Fruit fly (Drosophila melanogaster) whole organism, embryonic: ENCODE results near the gene CG7991.

Source experiments
- Antp ChIP-seq: fragments of 200-800 bp; sonication (Bioruptor generic); optimal IDR thresholded peaks from 3 replicates; lab custom pipeline; 2016; ENCODE audit warnings: missing biosample characterization, missing genetic modification characterization
- B-H1 ChIP-seq: fragments of 200-800 bp; sonication (Bioruptor generic); IDR thresholded peaks from 3 replicates; pipeline ENCODE4 v1.3.6; 2022; ENCODE audit warnings: missing biosample characterization, missing genetic modification characterization
- C15 ChIP-seq: fragments of 200-800 bp; sonication (Bioruptor generic); IDR thresholded peaks from 3 replicates; pipeline ENCODE4 v1.3.6; 2022; ENCODE audit warnings: missing biosample characterization, missing genetic modification characterization
- CG10274 ChIP-seq: fragments of 200-800 bp; sonication (Bioruptor generic); optimal IDR thresholded peaks from 3 replicates; lab custom pipeline; 2017; ENCODE audit warnings: missing biosample characterization, mild to moderate bottlenecking, missing genetic modification characterization
- CG10959 ChIP-seq: fragments of 200-800 bp; sonication (Bioruptor generic); IDR thresholded peaks from 2 replicates; pipeline ENCODE4 v1.3.6; 2022; ENCODE audit warnings: missing biosample characterization, missing genetic modification characterization
- CG11247 ChIP-seq: fragments of 200-800 bp; sonication (Bioruptor generic); IDR thresholded peaks from 2 replicates; pipeline ENCODE4 v1.3.6; 2022; ENCODE audit warnings: missing biosample characterization, missing genetic modification characterization
- CG12942 ChIP-seq: fragments of 200-800 bp; sonication (Bioruptor generic); optimal IDR thresholded peaks from 3 replicates; lab custom pipeline; 2016; ENCODE audit warnings: missing biosample characterization, missing genetic modification characterization
- CG13287 ChIP-seq: fragments of 200-800 bp; sonication (Bioruptor generic); IDR thresholded peaks from 2 replicates; pipeline ENCODE4 v1.3.6; 2022; ENCODE audit warnings: missing biosample characterization, missing genetic modification characterization; ENCODE audit not compliant: partially characterized antibody
- CG13296 ChIP-seq: fragments of 200-800 bp; sonication (Bioruptor generic); optimal IDR thresholded peaks from 3 replicates; lab custom pipeline; 2018; ENCODE audit warnings: missing biosample characterization, mild to moderate bottlenecking, missing genetic modification characterization
- CG14014 ChIP-seq: fragments of 200-800 bp; sonication (Bioruptor generic); IDR thresholded peaks from 2 replicates; pipeline ENCODE4 v1.3.6; 2022; ENCODE audit warnings: missing biosample characterization, missing genetic modification characterization
- CG15269 ChIP-seq: fragments of 200-800 bp; sonication (Bioruptor generic); optimal IDR thresholded peaks from 2 replicates; lab custom pipeline; 2018; ENCODE audit warnings: missing biosample characterization, mild to moderate bottlenecking, missing genetic modification characterization, moderate library complexity
- CG15696 ChIP-seq: fragments of 200-800 bp; sonication (Bioruptor generic); optimal IDR thresholded peaks from 2 replicates; lab custom pipeline; 2019; ENCODE audit warnings: missing biosample characterization, mild to moderate bottlenecking, missing genetic modification characterization, moderate library complexity
- CG17359 ChIP-seq: fragments of 200-800 bp; sonication (Bioruptor generic); optimal IDR thresholded peaks from 3 replicates; lab custom pipeline; 2018; ENCODE audit warnings: missing biosample characterization, mild to moderate bottlenecking, missing genetic modification characterization, moderate library complexity
- CG17829 ChIP-seq: fragments of 200-800 bp; optimal IDR thresholded peaks from 2 replicates; lab custom pipeline; 2019; ENCODE audit warnings: missing biosample characterization, mild to moderate bottlenecking, missing genetic modification characterization, moderate library complexity
- CG1792 ChIP-seq: fragments of 200-800 bp; sonication (Bioruptor generic); optimal IDR thresholded peaks from 2 replicates; lab custom pipeline; 2016; ENCODE audit warnings: missing biosample characterization, missing genetic modification characterization
- CG31365 ChIP-seq: fragments of 200-800 bp; sonication (Bioruptor generic); optimal IDR thresholded peaks from 2 replicates; lab custom pipeline; 2018; ENCODE audit warnings: missing biosample characterization, mild to moderate bottlenecking, missing genetic modification characterization
- CG4328 ChIP-seq: fragments of 200-800 bp; sonication (Bioruptor generic); optimal IDR thresholded peaks from 3 replicates; lab custom pipeline; 2017; ENCODE audit warnings: missing biosample characterization, missing genetic modification reagents, missing genetic modification characterization
- CG43689 ChIP-seq: fragments of 200-800 bp; sonication (Bioruptor generic); IDR thresholded peaks from 2 replicates; pipeline ENCODE4 v1.3.6; 2022; ENCODE audit warnings: missing biosample characterization, missing genetic modification characterization
- CG4404 ChIP-seq: fragments of 200-800 bp; sonication (Bioruptor generic); IDR thresholded peaks from 2 replicates; pipeline ENCODE4 v1.3.6; 2022; ENCODE audit warnings: missing biosample characterization, missing genetic modification characterization
- CG6689 ChIP-seq: fragments of 200-800 bp; sonication (Bioruptor generic); IDR thresholded peaks from 2 replicates; pipeline ENCODE4 v1.3.6; 2022; ENCODE audit warnings: missing biosample characterization, missing genetic modification characterization
- CG6765 ChIP-seq: fragments of 200-800 bp; sonication (Bioruptor generic); optimal IDR thresholded peaks from 3 replicates; lab custom pipeline; 2017; ENCODE audit warnings: missing biosample characterization, mild to moderate bottlenecking, missing genetic modification characterization
- CG6813 ChIP-seq: fragments of 200-800 bp; sonication (Bioruptor generic); optimal IDR thresholded peaks from 2 replicates; lab custom pipeline; 2017; ENCODE audit warnings: missing biosample characterization, missing genetic modification characterization, mild to moderate bottlenecking, moderate library complexity, missing genetic modification reagents
- CG8924 ChIP-seq: fragments of 200-800 bp; optimal IDR thresholded peaks from 3 replicates; lab custom pipeline; 2019; ENCODE audit warnings: missing biosample characterization, mild to moderate bottlenecking, missing genetic modification characterization, moderate library complexity
- Deaf1 ChIP-seq: fragments of 200-800 bp; optimal IDR thresholded peaks from 3 replicates; lab custom pipeline; 2019; ENCODE audit warnings: missing biosample characterization, mild to moderate bottlenecking, missing genetic modification characterization, moderate library complexity
- Dp ChIP-seq: fragments of 200-800 bp; sonication (Bioruptor generic); optimal IDR thresholded peaks from 2 replicates; lab custom pipeline; 2018; ENCODE audit warnings: missing biosample characterization, mild to moderate bottlenecking, missing genetic modification characterization, moderate library complexity
- E2f2 ChIP-seq: fragments of 200-800 bp; sonication (Bioruptor generic); IDR thresholded peaks from 2 replicates; pipeline ENCODE4 v1.3.6; 2022; ENCODE audit warnings: missing biosample characterization, missing genetic modification characterization
- Elba2 ChIP-seq: fragments of 200-800 bp; sonication (Bioruptor generic); optimal IDR thresholded peaks from 3 replicates; lab custom pipeline; 2016; ENCODE audit warnings: missing biosample characterization, missing genetic modification characterization
- HHEX ChIP-seq: fragments of 200-800 bp; sonication (Bioruptor generic); optimal IDR thresholded peaks from 3 replicates; lab custom pipeline; 2017; ENCODE audit warnings: missing biosample characterization, mild to moderate bottlenecking, missing genetic modification characterization, missing genetic modification reagents
- Hand ChIP-seq: fragments of 200-800 bp; sonication (Bioruptor generic); optimal IDR thresholded peaks from 2 replicates; lab custom pipeline; 2017; ENCODE audit warnings: mild to moderate bottlenecking, missing biosample characterization, missing genetic modification reagents, missing genetic modification characterization
- Kr ChIP-seq: fragments of 200-800 bp; sonication (Bioruptor generic); optimal IDR thresholded peaks from 2 replicates; lab custom pipeline; 2017; ENCODE audit warnings: missing biosample characterization, mild to moderate bottlenecking, missing genetic modification characterization
- MBD-R2 ChIP-seq: fragments of 200-800 bp; sonication (Bioruptor generic); IDR thresholded peaks from 2 replicates; pipeline ENCODE4 v1.3.6; 2022; ENCODE audit warnings: missing biosample characterization, missing genetic modification characterization
- Mad ChIP-seq: fragments of 200-800 bp; sonication (Bioruptor generic); optimal IDR thresholded peaks from 2 replicates; lab custom pipeline; 2016; ENCODE audit warnings: missing biosample characterization, missing genetic modification characterization
- Poxn ChIP-seq: fragments of 200-800 bp; sonication (Bioruptor generic); IDR thresholded peaks from 2 replicates; pipeline ENCODE4 v1.3.6; 2022; ENCODE audit warnings: missing biosample characterization, missing genetic modification characterization
- Scr ChIP-seq: fragments of 200-800 bp; sonication (Bioruptor generic); IDR thresholded peaks from 2 replicates; pipeline ENCODE4 v1.3.6; 2022; ENCODE audit warnings: missing biosample characterization, missing genetic modification characterization; ENCODE audit not compliant: partially characterized antibody
- Six4 ChIP-seq: fragments of 200-800 bp; sonication (Bioruptor generic); optimal IDR thresholded peaks from 2 replicates; lab custom pipeline; 2016; ENCODE audit warnings: missing biosample characterization, missing genetic modification characterization
- Taf1 ChIP-seq: fragments of 200-800 bp; sonication (Bioruptor generic); IDR thresholded peaks from 2 replicates; pipeline ENCODE4 v1.3.6; 2022; ENCODE audit warnings: missing biosample characterization, missing genetic modification characterization
- Trl ChIP-seq, 3 experiments: fragments of >200 bp in 2 of 3; fragments of 200-800 bp in 1 of 3; sonication (Bioruptor generic) in 1 of 3; optimal IDR thresholded peaks; 2 replicates in 1 of 3; 3 replicates in 2 of 3; lab custom pipeline; 2016 to 2017; ENCODE audit warnings: missing biosample characterization in 1 of 3, missing genetic modification characterization in 1 of 3
- Xrp1 ChIP-seq: fragments of 200-800 bp; sonication (Bioruptor generic); IDR thresholded peaks from 2 replicates; pipeline ENCODE4 v1.3.6; 2022; ENCODE audit warnings: missing biosample characterization, missing genetic modification characterization
- croc ChIP-seq: fragments of 200-800 bp; sonication (Bioruptor generic); conservative IDR thresholded peaks from 3 replicates; pipeline ENCODE4 v1.3.6; 2022; ENCODE audit warnings: missing biosample characterization, missing genetic modification characterization
- dan ChIP-seq: fragments of 200-800 bp; sonication (Bioruptor generic); IDR thresholded peaks from 2 replicates; pipeline ENCODE4 v1.3.6; 2022; ENCODE audit warnings: missing biosample characterization, missing genetic modification characterization
- h ChIP-seq: fragments of >200 bp; optimal IDR thresholded peaks from 2 replicates; lab custom pipeline; 2017
- hkb ChIP-seq, 2 experiments: fragments of 200-800 bp in 1 of 2; fragments of >200 bp in 1 of 2; sonication (Bioruptor generic) in 1 of 2; IDR thresholded peaks in 1 of 2; optimal IDR thresholded peaks in 1 of 2; 2 replicates each; pipeline versions ENCODE4 v1.3.6 to Lab custom; 2017 to 2022; ENCODE audit warnings: missing biosample characterization in 1 of 2, missing genetic modification characterization in 1 of 2
- lbe ChIP-seq: fragments of 200-800 bp; sonication (Bioruptor generic); optimal IDR thresholded peaks from 2 replicates; lab custom pipeline; 2016; ENCODE audit warnings: missing biosample characterization, mild to moderate bottlenecking, missing genetic modification characterization
- luna ChIP-seq: fragments of 200-800 bp; sonication (Bioruptor generic); optimal IDR thresholded peaks from 2 replicates; lab custom pipeline; 2016; ENCODE audit warnings: missing biosample characterization, missing genetic modification characterization
- maf-S ChIP-seq: fragments of 200-800 bp; sonication (Bioruptor generic); optimal IDR thresholded peaks from 2 replicates; lab custom pipeline; 2016; ENCODE audit warnings: missing biosample characterization, missing genetic modification characterization
- mirr ChIP-seq: fragments of 200-800 bp; sonication (Bioruptor generic); optimal IDR thresholded peaks from 3 replicates; lab custom pipeline; 2018; ENCODE audit warnings: missing biosample characterization, mild to moderate bottlenecking, missing genetic modification characterization
- otp ChIP-seq: fragments of 200-800 bp; sonication (Bioruptor generic); IDR thresholded peaks from 3 replicates; pipeline ENCODE4, ENCODE4 v1.3.6; 2022; ENCODE audit warnings: missing biosample characterization, missing genetic modification characterization
- pnt ChIP-seq: fragments of 200-800 bp; sonication (Bioruptor generic); optimal IDR thresholded peaks from 3 replicates; lab custom pipeline; 2016; ENCODE audit warnings: missing biosample characterization, missing genetic modification characterization
- scrt ChIP-seq: fragments of 200-800 bp; sonication (Bioruptor generic); optimal IDR thresholded peaks from 2 replicates; lab custom pipeline; 2018; ENCODE audit warnings: missing biosample characterization, mild to moderate bottlenecking, missing genetic modification characterization, moderate library complexity
- seq ChIP-seq: fragments of 200-800 bp; sonication (Bioruptor generic); IDR thresholded peaks from 2 replicates; pipeline ENCODE4 v1.3.6; 2022; ENCODE audit warnings: missing biosample characterization, missing genetic modification characterization
- tgo ChIP-seq: fragments of 200-800 bp; sonication (Bioruptor generic); IDR thresholded peaks from 3 replicates; pipeline ENCODE4 v1.3.6; 2022; ENCODE audit warnings: missing biosample characterization, missing genetic modification characterization

Gene CG7991

DNA sequence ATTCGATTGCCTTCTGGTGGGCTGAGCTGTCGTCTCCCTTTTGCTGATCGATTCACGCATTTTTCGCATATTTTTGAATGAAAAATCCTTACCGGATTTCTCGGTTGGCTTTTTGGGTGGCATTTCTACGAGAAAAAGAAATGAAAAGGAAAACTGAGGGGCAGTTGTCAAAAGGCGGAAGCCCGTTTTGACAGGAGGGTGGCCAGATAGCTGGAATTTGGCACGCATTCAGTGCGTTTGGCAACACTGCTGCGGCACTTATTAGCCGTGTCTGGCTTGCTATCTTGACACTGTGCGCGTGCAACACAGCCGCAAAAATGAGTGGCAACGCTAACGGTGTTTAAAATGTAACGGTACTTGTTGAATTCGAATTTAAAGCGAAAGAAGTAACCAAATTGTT lies 6.0 kb upstream of the CG7991 start, which contains the start of gene RpL23A (continued):
- TF ChIP-seq seq, result peak; percentile 86
- TF ChIP-seq tgo (GFP tag; lab: Robert Waterston, UW), result peak; percentile 90
- peak; percentile 55 for TF ChIP-seq Kr
- peak; percentile 90 for TF ChIP-seq E2f2 (GFP tag; lab: Robert Waterston, UW)
- peak; percentile 65 for TF ChIP-seq CG13287 (GFP tag; lab: Robert Waterston, UW)
- TF ChIP-seq pnt, result peak; percentile 90
- peak; percentile 63 for TF ChIP-seq Poxn
- TF ChIP-seq mirr (GFP tag; lab: Kevin White, UChicago), result peak; percentile 98
- peak; percentile 83 for TF ChIP-seq CG4404 (GFP tag; lab: Robert Waterston, UW)
- TF ChIP-seq luna (GFP tag; lab: Kevin White, UChicago), result peak; percentile 96
- TF ChIP-seq Xrp1 (GFP tag; lab: Robert Waterston, UW), result peak; percentile 78
- peak; percentile 96 for TF ChIP-seq otp
- peak; percentile 90 for TF ChIP-seq CG43689 (GFP tag; lab: Robert Waterston, UW)
- TF ChIP-seq CG15269 (tag; lab: Kevin White, UChicago), result peak; percentile 86
- TF ChIP-seq Elba2, result peak; percentile 72
- TF ChIP-seq Hand (GFP tag; lab: Kevin White, UChicago), result peak; percentile 78
- TF ChIP-seq Antp (GFP tag; lab: Kevin White, UChicago), result peak; percentile 98
- peak in 1 of 2 experiments; percentile 18 for TF ChIP-seq Trl (optimal IDR thresholded peaks at IDR 0.05; lab: Kevin White, UChicago)
- peak; percentile 99 for TF ChIP-seq Trl (GFP tag; optimal IDR thresholded peaks at IDR 0.05; lab: Kevin White, UChicago)
- peak; percentile 96 for TF ChIP-seq CG1792 (GFP tag; lab: Kevin White, UChicago)
- peak; percentile 91 for TF ChIP-seq C15 (GFP tag; lab: Robert Waterston, UW)
- TF ChIP-seq CG13296, result peak; percentile 92
- TF ChIP-seq Dp (GFP tag; lab: Kevin White, UChicago), result peak; percentile 87
- peak; percentile 94 for TF ChIP-seq CG14014 (GFP tag; lab: Robert Waterston, UW)
- peak; percentile 92 for TF ChIP-seq CG17359
- peak; percentile 81 for TF ChIP-seq CG31365 (tag; lab: Kevin White, UChicago)
- peak; percentile 97 for TF ChIP-seq HHEX (GFP tag; lab: Kevin White, UChicago)
- TF ChIP-seq CG11247, result peak; percentile 97
- peak; percentile 96 for TF ChIP-seq CG6765 (GFP tag; lab: Kevin White, UChicago)
- peak; percentile 96 for TF ChIP-seq maf-S
- peak; percentile 71; the same call in 1 of the 2 replicates for TF ChIP-seq Taf1 (GFP tag; lab: Robert Waterston, UW)
- peak; percentile 87 for TF ChIP-seq MBD-R2
- TF ChIP-seq Six4 (GFP tag; lab: Kevin White, UChicago), result peak; percentile 90
- peak; percentile 96 for TF ChIP-seq CG4328
- no peak for TF ChIP-seq h (lab: Kevin White, UChicago)
- TF ChIP-seq CG10959 (GFP tag; lab: Robert Waterston, UW), result peak; percentile 89
- peak; percentile 85 for TF ChIP-seq CG6689 (GFP tag; lab: Robert Waterston, UW)
- peak; percentile 77 for TF ChIP-seq lbe
- TF ChIP-seq CG6813 (GFP tag; lab: Kevin White, UChicago), result peak; percentile 96
- peak; percentile 86 for TF ChIP-seq B-H1 (GFP tag; lab: Robert Waterston, UW)
- peak; percentile 94 for TF ChIP-seq hkb (optimal IDR thresholded peaks at IDR 0.05; lab: Kevin White, UChicago)
- peak; percentile 91 for TF ChIP-seq hkb (GFP tag; IDR thresholded peaks at IDR 0.05; lab: Robert Waterston, UW)
- TF ChIP-seq dan, result no peak; the same call in 1 of the 2 replicates
- TF ChIP-seq Mad (GFP tag; lab: Kevin White, UChicago), result peak; percentile 97
- peak; percentile 89 for TF ChIP-seq CG10274 (GFP tag; lab: Kevin White, UChicago)
- TF ChIP-seq CG15696 (tag; lab: Kevin White, UChicago), result peak; percentile 71
- peak; percentile 95 for TF ChIP-seq CG12942 (GFP tag; lab: Kevin White, UChicago)
- TF ChIP-seq Deaf1 (tag; lab: Kevin White, UChicago), result peak; percentile 61
- peak; percentile 86 for TF ChIP-seq CG8924 (tag; lab: Kevin White, UChicago)
- TF ChIP-seq scrt, result peak; percentile 92
- peak; percentile 92 for TF ChIP-seq CG17829
- TF ChIP-seq croc, result peak; percentile 85
- TF ChIP-seq Scr (GFP tag; lab: Robert Waterston, UW), result peak; percentile 43; the same call in 1 of the 2 replicates
